Worm (Caenorhabditis elegans) whole organism, mixed stage, embryonic: ENCODE data around the gene trm-1.

Experiments used
- blmp-1 ChIP-seq: fragments of 150-350 bp; optimal IDR thresholded peaks from 2 replicates; lab custom pipeline; 2014; ENCODE audit warnings: missing biosample characterization, missing genetic modification characterization
- hlh-1 ChIP-seq: fragments of 150-350 bp; optimal IDR thresholded peaks from 2 replicates; lab custom pipeline; 2014; ENCODE audit warnings: missing biosample characterization, missing genetic modification reagents, missing genetic modification characterization
- nhr-12 ChIP-seq: fragments of 150-350 bp; optimal IDR thresholded peaks from 2 replicates; lab custom pipeline; 2014; ENCODE audit warnings: missing biosample characterization, missing genetic modification characterization
- nhr-237 ChIP-seq: fragments of 150-350 bp; optimal IDR thresholded peaks from 2 replicates; lab custom pipeline; 2014; ENCODE audit warnings: missing biosample characterization, missing genetic modification characterization
- nhr-28 ChIP-seq: fragments of 150-350 bp; optimal IDR thresholded peaks from 2 replicates; lab custom pipeline; 2014; ENCODE audit warnings: missing biosample characterization, missing genetic modification characterization
- nhr-76 ChIP-seq: sonication (generic microtip); optimal IDR thresholded peaks from 2 replicates; lab custom pipeline; 2017; ENCODE audit warnings: missing biosample characterization, missing genetic modification characterization
- pha-4 ChIP-seq: fragments of 150-350 bp; optimal IDR thresholded peaks from 2 replicates; lab custom pipeline; 2018; ENCODE audit warnings: missing biosample characterization, missing genetic modification reagents, missing genetic modification characterization

DNA sequence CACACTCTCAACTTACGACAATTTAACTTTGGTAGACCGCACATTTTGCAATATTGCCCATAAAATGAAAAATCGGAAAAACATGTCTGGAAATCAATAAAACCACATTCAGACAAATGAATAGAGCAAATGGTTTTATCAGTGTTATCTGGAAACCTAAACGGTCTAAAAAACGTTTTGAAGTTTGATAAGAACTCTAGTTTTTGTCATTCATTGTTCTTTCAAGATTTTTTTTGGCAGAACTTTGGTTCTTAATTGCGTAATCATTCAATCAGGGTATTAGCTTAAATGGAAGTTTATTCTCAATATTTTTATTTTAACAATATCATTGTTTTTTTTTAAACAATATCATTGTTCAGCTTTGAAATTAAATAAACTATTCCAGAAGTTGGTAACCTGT lies 10.2 kb downstream of the trm-1 start, which contains the start of gene cest-2.2:
- TF ChIP-seq nhr-12 (tag; lab: Kevin White, UChicago) = no peak
- TF ChIP-seq nhr-28 (tag; lab: Kevin White, UChicago) = no peak
- no peak for TF ChIP-seq blmp-1
- no peak for TF ChIP-seq nhr-237 (tag; lab: Kevin White, UChicago)
- no peak for TF ChIP-seq nhr-76 (tag; lab: Kevin White, UChicago)
- TF ChIP-seq hlh-1 (tag; lab: Kevin White, UChicago) = no peak
- no peak for TF ChIP-seq pha-4 (tag; lab: Kevin White, UChicago)
